Fruit fly (Drosophila melanogaster) whole organism, prepupa: ENCODE data around the gene CG6163.
A peak's percentile ranks its signal among the peaks of the same experiment; 100 is the strongest.

ENCODE experiments used
- Blimp-1 ChIP-seq: fragments of 200-800 bp; sonication (Bioruptor generic); optimal IDR thresholded peaks from 3 replicates; lab custom pipeline; 2017; ENCODE audit warnings: missing biosample characterization, missing genetic modification characterization, mild to moderate bottlenecking, moderate library complexity, missing genetic modification reagents
- CG10669 ChIP-seq: fragments of 200-800 bp; sonication (Bioruptor generic); optimal IDR thresholded peaks from 3 replicates; lab custom pipeline; 2018; ENCODE audit warnings: missing biosample characterization, mild to moderate bottlenecking, missing genetic modification characterization, moderate library complexity
- CG11294 ChIP-seq: fragments of 200-800 bp; sonication (Bioruptor generic); IDR thresholded peaks from 2 replicates; pipeline ENCODE4 v1.3.6; 2022; ENCODE audit warnings: missing biosample characterization, missing genetic modification characterization
- CG11762 ChIP-seq: fragments of 200-800 bp; sonication (Bioruptor generic); optimal IDR thresholded peaks from 3 replicates; lab custom pipeline; 2016; ENCODE audit warnings: missing biosample characterization, missing genetic modification characterization; ENCODE audit not compliant: insufficient read depth
- CG15336 ChIP-seq: fragments of 200-800 bp; sonication (Bioruptor generic); IDR thresholded peaks from 2 replicates; pipeline ENCODE4 v1.3.6; 2022; ENCODE audit warnings: missing biosample characterization, missing genetic modification characterization
- CG16779 ChIP-seq: fragments of 200-800 bp; sonication (Bioruptor generic); optimal IDR thresholded peaks from 3 replicates; lab custom pipeline; 2017; ENCODE audit warnings: missing biosample characterization, mild to moderate bottlenecking, missing genetic modification characterization
- CG31627 ChIP-seq: fragments of 200-800 bp; sonication (Bioruptor generic); optimal IDR thresholded peaks from 3 replicates; lab custom pipeline; 2016; ENCODE audit warnings: missing biosample characterization, missing genetic modification characterization
- CG32006 ChIP-seq: fragments of 200-800 bp; sonication (Bioruptor generic); optimal IDR thresholded peaks from 3 replicates; lab custom pipeline; 2017; ENCODE audit warnings: missing biosample characterization, mild to moderate bottlenecking, missing genetic modification characterization
- CG34406 ChIP-seq: fragments of 200-800 bp; sonication (Bioruptor generic); optimal IDR thresholded peaks from 3 replicates; lab custom pipeline; 2016; ENCODE audit warnings: missing biosample characterization, missing genetic modification characterization
- CG6808 ChIP-seq: fragments of 200-800 bp; sonication (Bioruptor generic); optimal IDR thresholded peaks from 3 replicates; lab custom pipeline; 2017; ENCODE audit warnings: missing biosample characterization, missing genetic modification characterization, mild to moderate bottlenecking, moderate library complexity, missing genetic modification reagents
- CG6854 ChIP-seq: fragments of 200-800 bp; sonication (Bioruptor generic); optimal IDR thresholded peaks from 2 replicates; lab custom pipeline; 2017; ENCODE audit warnings: missing biosample characterization, mild to moderate bottlenecking, missing genetic modification characterization
- CG7368 ChIP-seq: fragments of 200-800 bp; sonication (Bioruptor generic); optimal IDR thresholded peaks from 3 replicates; lab custom pipeline; 2016; ENCODE audit warnings: missing biosample characterization, missing genetic modification characterization
- CG8119 ChIP-seq: fragments of 200-800 bp; sonication (Bioruptor generic); IDR thresholded peaks from 3 replicates; pipeline ENCODE4 v1.3.6; 2022; ENCODE audit warnings: missing biosample characterization, missing genetic modification characterization
- CG8319 ChIP-seq: fragments of 200-800 bp; sonication (Bioruptor generic); optimal IDR thresholded peaks from 3 replicates; lab custom pipeline; 2016; ENCODE audit warnings: missing biosample characterization, missing genetic modification characterization
- CG8632 ChIP-seq: fragments of 200-800 bp; sonication (Bioruptor generic); optimal IDR thresholded peaks from 3 replicates; lab custom pipeline; 2016; ENCODE audit warnings: missing biosample characterization, missing genetic modification characterization
- CG9139 ChIP-seq: fragments of 200-800 bp; sonication (Bioruptor generic); optimal IDR thresholded peaks from 3 replicates; lab custom pipeline; 2017; ENCODE audit warnings: missing biosample characterization, mild to moderate bottlenecking, missing genetic modification characterization
- Eip75B ChIP-seq: fragments of 200-800 bp; sonication (Bioruptor generic); optimal IDR thresholded peaks from 3 replicates; lab custom pipeline; 2016; ENCODE audit warnings: missing biosample characterization, missing genetic modification characterization
- Eip78C ChIP-seq: fragments of 200-800 bp; sonication (Bioruptor generic); peaks from one replicate; lab custom pipeline; 2016; ENCODE audit warnings: missing biosample characterization, missing genetic modification characterization
- Eip93F ChIP-seq: fragments of 200-800 bp; sonication (Bioruptor generic); optimal IDR thresholded peaks from 2 replicates; lab custom pipeline; 2016; ENCODE audit warnings: missing biosample characterization, mild to moderate bottlenecking, missing genetic modification characterization
- Ets21C ChIP-seq: fragments of 200-800 bp; sonication (Bioruptor generic); optimal IDR thresholded peaks from 3 replicates; lab custom pipeline; 2016; ENCODE audit warnings: missing biosample characterization, missing genetic modification characterization
- Gug ChIP-seq: fragments of 200-800 bp; sonication (Bioruptor generic); IDR thresholded peaks from 2 replicates; pipeline ENCODE4 v1.3.6; 2022; ENCODE audit warnings: missing biosample characterization, missing genetic modification characterization
- Hr39 ChIP-seq: fragments of 200-800 bp; sonication (Bioruptor generic); optimal IDR thresholded peaks from 2 replicates; lab custom pipeline; 2016; ENCODE audit warnings: missing biosample characterization, missing genetic modification characterization
- Lpt ChIP-seq: fragments of 200-800 bp; sonication (Bioruptor generic); optimal IDR thresholded peaks from 3 replicates; lab custom pipeline; 2016; ENCODE audit warnings: missing biosample characterization, missing genetic modification characterization
- Met ChIP-seq: fragments of 200-800 bp; sonication (Bioruptor generic); optimal IDR thresholded peaks from 3 replicates; lab custom pipeline; 2016; ENCODE audit warnings: missing biosample characterization, missing genetic modification characterization
- OdsH ChIP-seq: fragments of 200-800 bp; sonication (Bioruptor generic); optimal IDR thresholded peaks from 3 replicates; lab custom pipeline; 2016; ENCODE audit warnings: missing biosample characterization, missing genetic modification characterization
- Smox ChIP-seq: fragments of 200-800 bp; sonication (Bioruptor generic); optimal IDR thresholded peaks from 3 replicates; lab custom pipeline; 2016; ENCODE audit warnings: missing biosample characterization, missing genetic modification characterization
- Sox102F ChIP-seq: fragments of 200-800 bp; sonication (Bioruptor generic); optimal IDR thresholded peaks from 2 replicates; lab custom pipeline; 2016; ENCODE audit warnings: missing biosample characterization, mild to moderate bottlenecking, missing genetic modification characterization
- Sox15 ChIP-seq: fragments of 200-800 bp; sonication (Bioruptor generic); optimal IDR thresholded peaks from 3 replicates; lab custom pipeline; 2016; ENCODE audit warnings: missing biosample characterization, missing genetic modification characterization
- achi ChIP-seq: fragments of 200-800 bp; sonication (Bioruptor generic); optimal IDR thresholded peaks from 3 replicates; lab custom pipeline; 2016; ENCODE audit warnings: missing biosample characterization, missing genetic modification characterization
- acj6 ChIP-seq: fragments of 200-800 bp; sonication (Bioruptor generic); optimal IDR thresholded peaks from 3 replicates; lab custom pipeline; 2016; ENCODE audit warnings: missing biosample characterization, missing genetic modification characterization
- dac ChIP-seq: fragments of 200-800 bp; sonication (Bioruptor generic); optimal IDR thresholded peaks from 2 replicates; lab custom pipeline; 2017; ENCODE audit warnings: missing biosample characterization, mild to moderate bottlenecking, missing genetic modification characterization
- esn ChIP-seq: fragments of 200-800 bp; sonication (Bioruptor generic); optimal IDR thresholded peaks from 2 replicates; lab custom pipeline; 2016; ENCODE audit warnings: missing biosample characterization, mild to moderate bottlenecking, missing genetic modification characterization, moderate library complexity
- fd59A ChIP-seq: fragments of 200-800 bp; sonication (Bioruptor generic); optimal IDR thresholded peaks from 2 replicates; lab custom pipeline; 2017; ENCODE audit warnings: missing biosample characterization, mild to moderate bottlenecking, missing genetic modification characterization, missing genetic modification reagents
- fd85E ChIP-seq: fragments of 200-800 bp; sonication (Bioruptor generic); optimal IDR thresholded peaks from 3 replicates; lab custom pipeline; 2016; ENCODE audit warnings: missing biosample characterization, missing genetic modification characterization
- fkh ChIP-seq: fragments of 200-800 bp; sonication (Bioruptor generic); optimal IDR thresholded peaks from 3 replicates; lab custom pipeline; 2017; ENCODE audit warnings: missing biosample characterization, mild to moderate bottlenecking, missing genetic modification characterization, moderate library complexity
- lz ChIP-seq: fragments of 200-800 bp; sonication (Bioruptor generic); optimal IDR thresholded peaks from 3 replicates; lab custom pipeline; 2016; ENCODE audit warnings: missing biosample characterization, missing genetic modification characterization
- net ChIP-seq: fragments of 200-800 bp; sonication (Bioruptor generic); optimal IDR thresholded peaks from 3 replicates; lab custom pipeline; 2016; ENCODE audit warnings: missing biosample characterization, missing genetic modification characterization
- pdm3 ChIP-seq: fragments of 200-800 bp; sonication (Bioruptor generic); optimal IDR thresholded peaks from 3 replicates; lab custom pipeline; 2016; ENCODE audit warnings: missing biosample characterization, missing genetic modification characterization
- salr ChIP-seq, 2 experiments: fragments of 200-800 bp; sonication (Bioruptor generic); optimal IDR thresholded peaks; 3 replicates each; lab custom pipeline; 2016 to 2018; ENCODE audit warnings: missing biosample characterization in 2 of 2, missing genetic modification characterization in 2 of 2, mild to moderate bottlenecking in 1 of 2
- spab ChIP-seq: fragments of 200-800 bp; sonication (Bioruptor generic); optimal IDR thresholded peaks from 2 replicates; lab custom pipeline; 2017; ENCODE audit warnings: missing biosample characterization, mild to moderate bottlenecking, missing genetic modification characterization, missing genetic modification reagents
- ss ChIP-seq, 2 experiments: fragments of 200-800 bp; sonication (Bioruptor generic); optimal IDR thresholded peaks; 2 replicates in 1 of 2; 3 replicates in 1 of 2; lab custom pipeline; 2017 to 2018; ENCODE audit warnings: mild to moderate bottlenecking in 2 of 2, missing biosample characterization in 2 of 2, missing genetic modification characterization in 2 of 2, moderate library complexity in 1 of 2
- svp ChIP-seq: fragments of 200-800 bp; sonication (Bioruptor generic); peaks from one replicate; lab custom pipeline; 2016; ENCODE audit warnings: missing biosample characterization, missing genetic modification characterization
- topi ChIP-seq: fragments of 200-800 bp; sonication (Bioruptor generic); optimal IDR thresholded peaks from 3 replicates; lab custom pipeline; 2016; ENCODE audit warnings: missing biosample characterization, missing genetic modification characterization
- vri ChIP-seq: fragments of 200-800 bp; sonication (Bioruptor generic); optimal IDR thresholded peaks from 3 replicates; lab custom pipeline; 2016; ENCODE audit warnings: missing biosample characterization, mild to moderate bottlenecking, missing genetic modification characterization

CG6163 gene

dm6 chr3L:11350680-11351665 is 13.7 kb downstream of the CG6163 start (continued):
- peak; percentile 10 for TF ChIP-seq vri
- no peak for TF ChIP-seq fd85E (GFP tag; lab: Kevin White, UChicago)
- peak; percentile 25 for TF ChIP-seq spab (GFP tag; lab: Kevin White, UChicago)
- TF ChIP-seq CG11294 (GFP tag; lab: Robert Waterston, UW) = peak; percentile 24
- no peak for TF ChIP-seq CG8632 (GFP tag; lab: Kevin White, UChicago)
- TF ChIP-seq Ets21C = no peak
- no peak for TF ChIP-seq CG34406
- TF ChIP-seq topi (GFP tag; lab: Kevin White, UChicago) = no peak
- peak; percentile 39 for TF ChIP-seq achi (GFP tag; lab: Kevin White, UChicago)
- TF ChIP-seq fd59A = no peak
- peak; percentile 58; the same call in 1 of the 2 replicates for TF ChIP-seq CG15336 (GFP tag; lab: Robert Waterston, UW)
- peak; percentile 48 for TF ChIP-seq fkh (GFP tag; lab: Kevin White, UChicago)
- TF ChIP-seq Lpt (GFP tag; lab: Kevin White, UChicago) = peak; percentile 74
- no peak for TF ChIP-seq Smox (GFP tag; lab: Kevin White, UChicago)
- peak; percentile 42 for TF ChIP-seq dac (GFP tag; lab: Kevin White, UChicago)
- no peak for TF ChIP-seq Met (GFP tag; lab: Kevin White, UChicago)
- TF ChIP-seq Eip78C (GFP tag; lab: Kevin White, UChicago) = peak; percentile 78
- no peak for TF ChIP-seq CG7368 (GFP tag; lab: Kevin White, UChicago)
- TF ChIP-seq Hr39 (GFP tag; lab: Kevin White, UChicago) = no peak
- TF ChIP-seq CG6854 (GFP tag; lab: Kevin White, UChicago) = no peak
- TF ChIP-seq CG32006 = peak; percentile 72
- peak; percentile 57 for TF ChIP-seq CG16779 (tag; lab: Kevin White, UChicago)
- TF ChIP-seq, all 60 proteins: peak for 28

- TF ChIP-seq Eip78C (GFP tag; lab: Kevin White, UChicago) (peak; percentile 96), CG8632 (GFP tag; lab: Kevin White, UChicago) (peak; percentile 33), topi (GFP tag; lab: Kevin White, UChicago) (peak; percentile 16), CG10669 (GFP tag; lab: Kevin White, UChicago) (peak; percentile 81), Eip75B (GFP tag; lab: Kevin White, UChicago) (peak; percentile 84), Sox15 (peak; percentile 22), CG8119 (GFP tag; lab: Robert Waterston, UW) (peak; percentile 98), Sox102F (GFP tag; lab: Kevin White, UChicago) (no peak), achi (GFP tag; lab: Kevin White, UChicago) (peak; percentile 89), CG31627 (GFP tag; lab: Kevin White, UChicago) (no peak), Lpt (GFP tag; lab: Kevin White, UChicago) (peak; percentile 93), CG6808 (peak; percentile 66), CG8319 (peak; percentile 30), Met (GFP tag; lab: Kevin White, UChicago) (no peak), fd85E (GFP tag; lab: Kevin White, UChicago) (no peak), pdm3 (GFP tag; lab: Kevin White, UChicago) (peak; percentile 86), Blimp-1 (GFP tag; lab: Kevin White, UChicago) (no peak), dac (GFP tag; lab: Kevin White, UChicago) (peak; percentile 91), Smox (GFP tag; lab: Kevin White, UChicago) (no peak), Eip93F (GFP tag; lab: Kevin White, UChicago) (no peak), OdsH (GFP tag; lab: Kevin White, UChicago) (peak; percentile 90), fkh (GFP tag; lab: Kevin White, UChicago) (peak; percentile 79), esn (GFP tag; lab: Kevin White, UChicago) (no peak), acj6 (GFP tag; lab: Kevin White, UChicago) (peak; percentile 86), svp (GFP tag; lab: Kevin White, UChicago) (no peak), CG6854 (GFP tag; lab: Kevin White, UChicago) (no peak), ss (GFP tag; optimal IDR thresholded peaks at IDR 0.05; lab: Kevin White, UChicago) (peak; percentile 59 to 69), Hr39 (GFP tag; lab: Kevin White, UChicago) (no peak), CG11762 (GFP tag; lab: Kevin White, UChicago) (peak; percentile 81), Gug (GFP tag; lab: Robert Waterston, UW) (peak; percentile 93), CG9139 (peak; percentile 15), CG7368 (GFP tag; lab: Kevin White, UChicago) (peak; percentile 67), vri (no peak), net (peak; percentile 86), lz (peak; percentile 41), salr (GFP tag; optimal IDR thresholded peaks at IDR 0.05; lab: Kevin White, UChicago) (peak; percentile 62 to 95), CG15336 (GFP tag; lab: Robert Waterston, UW) (peak; percentile 98)
Measured at dm6 chr3L:11349908-11350405, 14.7 kb downstream of the CG6163 start.
